Worm (Caenorhabditis elegans) whole organism, mixed stage, embryonic: Measurements from ENCODE around the gene srd-42.

Experiments used
- ces-1 ChIP-seq: fragments of 150-350 bp; optimal IDR thresholded peaks from 2 replicates; lab custom pipeline; 2014; ENCODE audit warnings: missing biosample characterization, missing genetic modification reagents, missing genetic modification characterization
- nhr-237 ChIP-seq: fragments of 150-350 bp; optimal IDR thresholded peaks from 2 replicates; lab custom pipeline; 2014; ENCODE audit warnings: missing biosample characterization, missing genetic modification characterization
- pha-4 ChIP-seq: fragments of 150-350 bp; optimal IDR thresholded peaks from 2 replicates; lab custom pipeline; 2018; ENCODE audit warnings: missing biosample characterization, missing genetic modification reagents, missing genetic modification characterization
- snpc-4 ChIP-seq: fragments of 150-350 bp; optimal IDR thresholded peaks from 2 replicates; lab custom pipeline; 2014; ENCODE audit warnings: missing biosample characterization, missing genetic modification characterization
- unc-39 ChIP-seq: fragments of 150-350 bp; optimal IDR thresholded peaks from 2 replicates; lab custom pipeline; 2014; ENCODE audit warnings: missing biosample characterization, missing genetic modification characterization
- unc-62 ChIP-seq: fragments of 150-350 bp; optimal IDR thresholded peaks from 2 replicates; lab custom pipeline; 2014; ENCODE audit warnings: missing biosample characterization, missing genetic modification reagents, missing genetic modification characterization
- ztf-11 ChIP-seq: fragments of 150-350 bp; optimal IDR thresholded peaks from 2 replicates; lab custom pipeline; 2014; ENCODE audit warnings: missing biosample characterization, missing genetic modification characterization

DNA sequence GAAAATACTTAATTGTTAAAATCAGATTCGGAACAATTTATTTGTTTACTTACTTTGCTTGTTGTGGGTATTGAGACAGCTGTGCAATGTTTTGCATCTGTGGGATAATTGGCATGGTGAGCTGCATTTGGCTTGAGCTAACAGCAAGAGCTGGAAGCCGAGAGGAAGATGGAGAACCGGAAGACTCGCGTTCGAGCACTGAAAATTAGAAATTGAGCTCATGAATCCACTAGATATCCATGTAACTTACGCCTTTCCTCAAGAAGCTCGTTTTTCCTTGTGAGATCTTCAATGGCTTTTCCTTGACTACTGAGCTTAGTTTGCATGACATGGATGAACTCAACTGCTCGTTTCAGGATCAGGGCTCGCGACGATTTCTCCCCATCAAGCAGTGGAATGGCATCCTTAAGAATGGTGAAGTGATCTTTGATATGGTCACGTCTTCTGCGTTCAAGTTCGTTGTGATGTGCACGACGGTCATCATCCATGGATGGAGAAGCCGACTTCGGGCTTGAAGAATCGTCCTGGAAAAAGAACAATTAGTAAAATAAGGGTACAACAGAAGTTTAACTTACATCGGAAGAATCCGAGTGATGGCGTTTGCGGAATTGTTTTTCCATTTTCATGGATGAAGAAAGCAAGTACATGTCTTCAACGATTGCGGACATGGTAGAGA is 47.0 kb upstream of the srd-42 start:
- TF ChIP-seq nhr-237 (tag; lab: Kevin White, UChicago) (no peak), ces-1 (GFP tag; lab: Kevin White, UChicago) (no peak), unc-62 (no peak), snpc-4 (no peak), ztf-11 (tag; lab: Kevin White, UChicago) (no peak), pha-4 (tag; lab: Kevin White, UChicago) (no peak), unc-39 (tag; lab: Kevin White, UChicago) (no peak)
